Worm (Caenorhabditis elegans): ENCODE results near the gene K07C11.10.

DNA sequence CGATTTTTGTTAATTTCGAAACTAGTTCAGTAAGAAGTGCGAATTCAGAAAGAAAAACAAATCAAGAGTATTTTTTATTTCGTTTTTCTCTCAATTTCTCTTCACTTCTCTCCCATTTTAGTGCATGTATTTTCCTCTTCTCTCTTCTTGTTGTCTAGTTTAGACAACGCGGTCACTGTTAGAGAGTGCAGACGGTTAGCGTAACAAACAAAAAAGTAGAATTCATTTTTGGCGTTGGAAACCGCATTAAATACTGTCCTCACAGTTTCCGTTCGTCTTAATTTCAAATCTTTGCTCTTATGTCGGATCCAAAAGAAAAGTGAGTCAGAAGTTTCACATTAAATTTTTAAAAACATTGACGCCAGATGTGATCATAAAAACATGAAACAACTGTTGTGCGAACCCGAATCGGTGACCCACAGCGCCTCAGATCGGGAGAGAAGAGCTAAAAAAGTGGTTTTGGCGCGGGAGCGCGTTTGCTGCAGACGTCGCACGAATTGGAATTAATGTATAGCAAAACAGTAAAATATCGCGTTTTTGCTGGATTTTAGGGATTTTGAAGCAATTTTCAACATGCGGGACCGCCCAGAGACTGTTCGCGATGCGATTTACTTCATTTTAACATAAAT lies 47.7 kb downstream of the K07C11.10 start, which contains the start of gene srp-7:
- TF ChIP-seq fos-1 (tag; optimal IDR thresholded peaks at IDR 0.05) (peak; percentile 21), mdl-1 (tag; optimal IDR thresholded peaks at IDR 0.05) (no peak), ceh-82 (tag; optimal IDR thresholded peaks at IDR 0.05) (no peak), skn-1 (tag; optimal IDR thresholded peaks at IDR 0.05) (no peak), lin-13 (GFP tag; optimal IDR thresholded peaks at IDR 0.05) (no peak), elt-3 (tag; optimal IDR thresholded peaks at IDR 0.05) (no peak)
